Worm (Caenorhabditis elegans): ENCODE data around the gene K09F6.9.

DNA sequence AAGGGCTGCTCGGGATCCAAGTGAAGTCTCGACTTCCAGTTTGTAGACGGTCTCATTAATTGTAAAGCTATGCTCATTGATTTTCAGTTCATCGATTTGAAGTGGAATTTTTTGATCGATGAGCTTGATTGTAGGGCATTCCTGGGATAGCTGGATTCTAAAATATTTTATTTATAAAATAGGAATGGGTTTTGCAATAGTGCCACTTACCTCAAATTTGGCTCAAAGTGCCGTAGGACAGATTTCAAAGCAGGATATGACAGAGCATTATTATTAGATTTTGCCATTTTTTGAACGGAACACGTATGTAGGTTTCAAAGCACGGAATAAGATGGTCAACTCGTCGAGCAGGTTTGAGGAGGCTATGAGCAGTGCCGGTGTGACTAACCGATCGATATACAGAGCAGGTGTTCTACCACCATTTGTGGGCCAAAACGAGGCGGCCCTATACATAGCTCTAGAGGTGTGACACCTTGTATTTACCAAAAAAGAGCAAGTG, 13.4 kb upstream of the K09F6.9 start, which contains the start of gene fbxc-25:
- TF ChIP-seq snpc-4 (tag; optimal IDR thresholded peaks at IDR 0.05) = no peak
- no peak for TF ChIP-seq lin-13 (tag; optimal IDR thresholded peaks at IDR 0.05)
- no peak for TF ChIP-seq mls-2 (tag; optimal IDR thresholded peaks at IDR 0.05)
- no peak for TF ChIP-seq nhr-12 (tag; optimal IDR thresholded peaks at IDR 0.05)
- TF ChIP-seq hlh-1 (tag; optimal IDR thresholded peaks at IDR 0.05) = no peak
- no peak for TF ChIP-seq ztf-11 (tag; optimal IDR thresholded peaks at IDR 0.05)
- no peak for TF ChIP-seq mep-1 (tag; optimal IDR thresholded peaks at IDR 0.05)
- TF ChIP-seq ceh-43 (GFP tag; optimal IDR thresholded peaks at IDR 0.05) = no peak
- TF ChIP-seq cnd-1 (tag; optimal IDR thresholded peaks at IDR 0.05) = no peak
- no peak for TF ChIP-seq nhr-76 (tag; optimal IDR thresholded peaks at IDR 0.05)
- TF ChIP-seq flh-1 (GFP tag; optimal IDR thresholded peaks at IDR 0.05) = no peak
- TF ChIP-seq tbx-8 (GFP tag; optimal IDR thresholded peaks at IDR 0.05) = no peak
- TF ChIP-seq lin-32 (GFP tag; optimal IDR thresholded peaks at IDR 0.05) = no peak
- no peak for TF ChIP-seq nhr-28 (tag; optimal IDR thresholded peaks at IDR 0.05)
